Fruit fly (Drosophila melanogaster) Kc167 (cell line): Measurements from ENCODE around the gene CG10650.

Experiments
- Sin3A ChIP-seq: fragments of >200 bp; optimal IDR thresholded peaks from 2 replicates; lab custom pipeline; 2018; ENCODE audit warnings: missing external identifiers
- psq ChIP-seq: fragments of >200 bp; optimal IDR thresholded peaks from 2 replicates; lab custom pipeline; 2017; ENCODE audit warnings: missing external identifiers
- ttk ChIP-seq: sonication (Bioruptor generic); optimal IDR thresholded peaks from 2 replicates; lab custom pipeline; 2017; ENCODE audit warnings: missing external identifiers

dm6 chr2L:19019160-19019592, 23.4 kb upstream of the CG10650 start:
- TF ChIP-seq psq (lab: Kevin White, UChicago), result no peak
- no peak for TF ChIP-seq Sin3A (lab: Kevin White, UChicago)
- no peak for TF ChIP-seq ttk (lab: Kevin White, UChicago)
